Fruit fly (Drosophila melanogaster) whole organism, embryonic: ENCODE data around the gene mtTFB2.

Experiments used
- Atf6 ChIP-seq: fragments of 200-800 bp; sonication (Bioruptor generic); IDR thresholded peaks from 2 replicates; pipeline ENCODE4 v1.3.6; 2022; ENCODE audit warnings: missing biosample characterization, missing genetic modification characterization
- B-H2 ChIP-seq: fragments of 200-800 bp; sonication (Bioruptor generic); optimal IDR thresholded peaks from 2 replicates; lab custom pipeline; 2018; ENCODE audit warnings: missing biosample characterization, mild to moderate bottlenecking, missing genetic modification characterization
- C15 ChIP-seq: fragments of 200-800 bp; sonication (Bioruptor generic); IDR thresholded peaks from 3 replicates; pipeline ENCODE4 v1.3.6; 2022; ENCODE audit warnings: missing biosample characterization, missing genetic modification characterization
- CG10431 ChIP-seq: fragments of 200-800 bp; sonication (Bioruptor generic); optimal IDR thresholded peaks from 3 replicates; lab custom pipeline; 2018; ENCODE audit warnings: missing biosample characterization, mild to moderate bottlenecking, missing genetic modification characterization
- CG1233 ChIP-seq: fragments of 200-800 bp; sonication (Bioruptor generic); optimal IDR thresholded peaks from 4 replicates; lab custom pipeline; 2018; ENCODE audit warnings: missing biosample characterization, mild to moderate bottlenecking, missing genetic modification characterization
- CG12659 ChIP-seq: fragments of 200-800 bp; sonication (Bioruptor generic); optimal IDR thresholded peaks from 3 replicates; lab custom pipeline; 2017; ENCODE audit warnings: mild to moderate bottlenecking, missing biosample characterization, missing genetic modification reagents, missing genetic modification characterization
- CG14050 ChIP-seq: fragments of 200-800 bp; sonication (Bioruptor generic); IDR thresholded peaks from 3 replicates; pipeline ENCODE4 v1.3.6; 2022; ENCODE audit warnings: missing biosample characterization, missing genetic modification characterization
- CG14667 ChIP-seq: fragments of 200-800 bp; sonication (Bioruptor generic); IDR thresholded peaks from 2 replicates; pipeline ENCODE4 v1.3.6; 2022; ENCODE audit warnings: missing biosample characterization, missing genetic modification characterization
- CG16813 ChIP-seq: fragments of 200-800 bp; sonication (Bioruptor generic); IDR thresholded peaks from 3 replicates; pipeline ENCODE4 v1.3.6; 2022; ENCODE audit warnings: missing biosample characterization, missing genetic modification characterization; ENCODE audit not compliant: partially characterized antibody
- CG1832 ChIP-seq: fragments of 200-800 bp; sonication (Bioruptor generic); optimal IDR thresholded peaks from 2 replicates; lab custom pipeline; 2017; ENCODE audit warnings: missing biosample characterization, mild to moderate bottlenecking, missing genetic modification characterization, inconsistent platforms
- CG18599 ChIP-seq: fragments of 200-800 bp; sonication (Bioruptor generic); optimal IDR thresholded peaks from 3 replicates; lab custom pipeline; 2017; ENCODE audit warnings: missing biosample characterization, missing genetic modification characterization, mild to moderate bottlenecking, moderate library complexity, missing genetic modification reagents
- CG2712 ChIP-seq: fragments of 200-800 bp; optimal IDR thresholded peaks from 3 replicates; lab custom pipeline; 2019; ENCODE audit warnings: missing biosample characterization, mild to moderate bottlenecking, missing genetic modification characterization, moderate library complexity
- CG30403 ChIP-seq: fragments of 200-800 bp; sonication (Bioruptor generic); optimal IDR thresholded peaks from 3 replicates; lab custom pipeline; 2016; ENCODE audit warnings: missing biosample characterization, missing genetic modification characterization
- CG3838 ChIP-seq: fragments of 200-800 bp; sonication (Bioruptor generic); optimal IDR thresholded peaks from 3 replicates; lab custom pipeline; 2016; ENCODE audit warnings: missing biosample characterization, missing genetic modification characterization
- CG4404 ChIP-seq: fragments of 200-800 bp; sonication (Bioruptor generic); IDR thresholded peaks from 2 replicates; pipeline ENCODE4 v1.3.6; 2022; ENCODE audit warnings: missing biosample characterization, missing genetic modification characterization
- CG7357 ChIP-seq: fragments of 200-800 bp; sonication (Bioruptor generic); IDR thresholded peaks from 3 replicates; pipeline ENCODE4 v1.3.6; 2022; ENCODE audit warnings: missing biosample characterization, missing genetic modification characterization
- CG7372 ChIP-seq: fragments of 200-800 bp; sonication (Bioruptor generic); IDR thresholded peaks from 2 replicates; pipeline ENCODE4 v1.3.6; 2022; ENCODE audit warnings: missing biosample characterization, missing genetic modification characterization
- CG7556 ChIP-seq: fragments of 200-800 bp; sonication (Bioruptor generic); optimal IDR thresholded peaks from 2 replicates; lab custom pipeline; 2017; ENCODE audit warnings: missing biosample characterization, mild to moderate bottlenecking, missing genetic modification characterization
- CG7928 ChIP-seq: fragments of 200-800 bp; sonication (Bioruptor generic); optimal IDR thresholded peaks from 2 replicates; lab custom pipeline; 2017; ENCODE audit warnings: missing biosample characterization, mild to moderate bottlenecking, missing genetic modification characterization
- CG8290 ChIP-seq, 3 experiments: fragments of 200-800 bp; sonication (Bioruptor generic); optimal IDR thresholded peaks; 2 replicates each; lab custom pipeline; 2016 to 2019; ENCODE audit warnings: missing biosample characterization in 3 of 3, missing genetic modification characterization in 3 of 3, mild to moderate bottlenecking in 2 of 3, moderate library complexity in 1 of 3
- Dek ChIP-seq: fragments of 200-800 bp; sonication (Bioruptor generic); optimal IDR thresholded peaks from 3 replicates; lab custom pipeline; 2019; ENCODE audit warnings: missing biosample characterization, mild to moderate bottlenecking, missing genetic modification characterization, moderate library complexity
- Dref ChIP-seq: fragments of 200-800 bp; sonication (Bioruptor generic); IDR thresholded peaks from 2 replicates; pipeline ENCODE4 v1.3.6; 2022; ENCODE audit warnings: missing biosample characterization, missing genetic modification characterization
- E2f2 ChIP-seq: fragments of 200-800 bp; sonication (Bioruptor generic); IDR thresholded peaks from 2 replicates; pipeline ENCODE4 v1.3.6; 2022; ENCODE audit warnings: missing biosample characterization, missing genetic modification characterization
- HLH4C ChIP-seq: fragments of 200-800 bp; sonication (Bioruptor generic); IDR thresholded peaks from 3 replicates; pipeline ENCODE4 v1.3.6; 2022; ENCODE audit warnings: missing biosample characterization, missing genetic modification characterization; ENCODE audit not compliant: partially characterized antibody
- Hmx ChIP-seq: fragments of 200-800 bp; sonication (Bioruptor generic); optimal IDR thresholded peaks from 2 replicates; lab custom pipeline; 2016; ENCODE audit warnings: missing biosample characterization, missing genetic modification characterization
- Kr ChIP-seq: fragments of 200-800 bp; sonication (Bioruptor generic); optimal IDR thresholded peaks from 2 replicates; lab custom pipeline; 2017; ENCODE audit warnings: missing biosample characterization, mild to moderate bottlenecking, missing genetic modification characterization
- Nf-YA ChIP-seq: fragments of 200-800 bp; sonication (Bioruptor generic); IDR thresholded peaks from 2 replicates; pipeline ENCODE4 v1.3.6; 2022; ENCODE audit warnings: missing biosample characterization, missing genetic modification characterization
- Nf-YC ChIP-seq: fragments of 200-800 bp; optimal IDR thresholded peaks from 3 replicates; lab custom pipeline; 2019; ENCODE audit warnings: missing biosample characterization, mild to moderate bottlenecking, missing genetic modification characterization, moderate library complexity
- Pdp1 ChIP-seq, 2 experiments: fragments of 200-800 bp; sonication (Bioruptor generic); optimal IDR thresholded peaks; 3 replicates each; lab custom pipeline; 2016; ENCODE audit warnings: missing biosample characterization in 2 of 2, missing genetic modification characterization in 2 of 2, mild to moderate bottlenecking in 1 of 2, moderate library complexity in 1 of 2
- abd-A ChIP-seq: fragments of 200-800 bp; sonication (Bioruptor generic); optimal IDR thresholded peaks from 3 replicates; lab custom pipeline; 2019; ENCODE audit warnings: missing biosample characterization, mild to moderate bottlenecking, missing genetic modification characterization, moderate library complexity
- al ChIP-seq: fragments of 200-800 bp; sonication (Bioruptor generic); IDR thresholded peaks from 2 replicates; pipeline ENCODE4 v1.3.6; 2022; ENCODE audit warnings: missing biosample characterization, missing genetic modification characterization
- chinmo ChIP-seq: fragments of 200-800 bp; sonication (Bioruptor generic); IDR thresholded peaks from 4 replicates; pipeline ENCODE4 v1.3.6; 2022; ENCODE audit warnings: missing biosample characterization, missing genetic modification characterization; ENCODE audit not compliant: partially characterized antibody
- cwo ChIP-seq: fragments of 200-800 bp; sonication (Bioruptor generic); optimal IDR thresholded peaks from 3 replicates; lab custom pipeline; 2017; ENCODE audit warnings: missing biosample characterization, missing genetic modification characterization, mild to moderate bottlenecking, moderate library complexity, missing genetic modification reagents
- dan ChIP-seq: fragments of 200-800 bp; sonication (Bioruptor generic); IDR thresholded peaks from 2 replicates; pipeline ENCODE4 v1.3.6; 2022; ENCODE audit warnings: missing biosample characterization, missing genetic modification characterization
- dpn ChIP-seq, 2 experiments: fragments of 200-800 bp; sonication (Bioruptor generic); optimal IDR thresholded peaks; 3 replicates each; lab custom pipeline; 2016; ENCODE audit warnings: missing biosample characterization in 2 of 2, missing genetic modification characterization in 2 of 2
- esg ChIP-seq: fragments of 200-800 bp; sonication (Bioruptor generic); conservative IDR thresholded peaks from 2 replicates; pipeline ENCODE4 v1.3.6; 2022; ENCODE audit warnings: missing biosample characterization, missing genetic modification characterization
- fd3F ChIP-seq: fragments of 200-800 bp; sonication (Bioruptor generic); optimal IDR thresholded peaks from 2 replicates; lab custom pipeline; 2018; ENCODE audit warnings: missing biosample characterization, mild to moderate bottlenecking, missing genetic modification characterization, moderate library complexity
- hb ChIP-seq: fragments of 200-800 bp; sonication (Bioruptor generic); IDR thresholded peaks from 3 replicates; pipeline ENCODE4 v1.3.6; 2022; ENCODE audit warnings: missing biosample characterization, missing genetic modification characterization; ENCODE audit not compliant: partially characterized antibody
- jing ChIP-seq: fragments of 200-800 bp; sonication (Bioruptor generic); optimal IDR thresholded peaks from 2 replicates; lab custom pipeline; 2018; ENCODE audit warnings: missing biosample characterization, mild to moderate bottlenecking, missing genetic modification characterization
- pho ChIP-seq: fragments of 200-800 bp; sonication (Bioruptor generic); optimal IDR thresholded peaks from 2 replicates; lab custom pipeline; 2016; ENCODE audit warnings: missing biosample characterization, missing genetic modification characterization
- psq ChIP-seq: fragments of 200-800 bp; sonication (Bioruptor generic); optimal IDR thresholded peaks from 2 replicates; lab custom pipeline; 2017; ENCODE audit warnings: missing biosample characterization, missing genetic modification characterization
- ranshi ChIP-seq: fragments of 200-800 bp; sonication (Bioruptor generic); IDR thresholded peaks from 2 replicates; pipeline ENCODE4 v1.3.6; 2022; ENCODE audit warnings: missing biosample characterization, missing genetic modification characterization
- row ChIP-seq: fragments of 200-800 bp; sonication (Bioruptor generic); IDR thresholded peaks from 3 replicates; pipeline ENCODE4 v1.3.6; 2022; ENCODE audit warnings: missing biosample characterization, missing genetic modification characterization
- run ChIP-seq: fragments of 200-800 bp; sonication (Bioruptor generic); optimal IDR thresholded peaks from 3 replicates; lab custom pipeline; 2018; ENCODE audit warnings: missing biosample characterization, mild to moderate bottlenecking, missing genetic modification characterization
- shn ChIP-seq: fragments of 200-800 bp; sonication (Bioruptor generic); optimal IDR thresholded peaks from 3 replicates; lab custom pipeline; 2016; ENCODE audit warnings: missing biosample characterization, missing genetic modification characterization
- slp2 ChIP-seq: fragments of 200-800 bp; sonication (Bioruptor generic); optimal IDR thresholded peaks from 2 replicates; lab custom pipeline; 2016; ENCODE audit warnings: missing biosample characterization, missing genetic modification characterization
- tgo ChIP-seq: fragments of 200-800 bp; sonication (Bioruptor generic); IDR thresholded peaks from 3 replicates; pipeline ENCODE4 v1.3.6; 2022; ENCODE audit warnings: missing biosample characterization, missing genetic modification characterization
- toy ChIP-seq: fragments of 200-800 bp; sonication (Bioruptor generic); IDR thresholded peaks from 2 replicates; pipeline ENCODE4 v1.3.6; 2022; ENCODE audit warnings: missing biosample characterization, missing genetic modification characterization
- unpg ChIP-seq: fragments of 200-800 bp; sonication (Bioruptor generic); optimal IDR thresholded peaks from 3 replicates; lab custom pipeline; 2018; ENCODE audit warnings: missing biosample characterization, mild to moderate bottlenecking, missing genetic modification characterization, moderate library complexity
- z ChIP-seq: fragments of 200-800 bp; sonication (Bioruptor generic); IDR thresholded peaks from 3 replicates; pipeline ENCODE4 v1.3.6; 2022; ENCODE audit warnings: missing biosample characterization, missing genetic modification characterization
- zf30C ChIP-seq: fragments of 200-800 bp; sonication (Bioruptor generic); optimal IDR thresholded peaks from 3 replicates; lab custom pipeline; 2018; ENCODE audit warnings: missing biosample characterization, mild to moderate bottlenecking, missing genetic modification characterization

mtTFB2 gene

DNA sequence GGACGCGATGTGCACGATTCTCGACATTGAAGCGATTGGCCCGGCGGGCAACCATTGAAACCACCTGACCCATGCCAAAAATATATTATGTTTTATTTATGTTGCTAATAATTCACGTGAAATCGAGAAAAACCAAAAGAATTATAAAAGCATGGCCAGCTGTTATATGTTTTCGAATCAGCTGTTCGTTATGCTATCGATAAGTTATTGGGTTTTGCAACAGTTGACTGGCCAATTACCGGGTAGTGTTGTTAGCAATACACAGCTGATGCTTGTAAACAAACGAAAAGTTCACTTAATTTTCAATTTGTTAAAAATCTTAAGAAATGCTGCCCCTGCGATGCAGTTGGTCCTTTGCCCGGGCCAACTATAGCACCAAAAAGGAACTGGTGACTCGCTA lies at the start of gene mtTFB2, which contains the start of gene CG11722 (continued):
- TF ChIP-seq CG16813 (GFP tag; lab: Robert Waterston, UW), result no peak
- no peak for TF ChIP-seq unpg (GFP tag; lab: Kevin White, UChicago)
- TF ChIP-seq B-H2 (GFP tag; lab: Kevin White, UChicago), result no peak
- TF ChIP-seq Atf6 (GFP tag; lab: Robert Waterston, UW), result no peak
- no peak for TF ChIP-seq Hmx (GFP tag; lab: Kevin White, UChicago)
- no peak for TF ChIP-seq CG14050 (GFP tag; lab: Robert Waterston, UW)
- TF ChIP-seq al (GFP tag; lab: Robert Waterston, UW), result no peak
- no peak for TF ChIP-seq cwo (GFP tag; lab: Kevin White, UChicago)
- no peak for TF ChIP-seq CG14667 (GFP tag; lab: Robert Waterston, UW)
- no peak for TF ChIP-seq tgo (GFP tag; lab: Robert Waterston, UW)
- no peak for TF ChIP-seq Kr
- no peak for TF ChIP-seq CG7372 (GFP tag; lab: Robert Waterston, UW)
- TF ChIP-seq HLH4C, result 0 out of 3 replicates have a peak, but pooled peaks have one; percentile 47
- no peak for TF ChIP-seq z
- no peak for TF ChIP-seq CG10431 (GFP tag; lab: Kevin White, UChicago)
- 0 out of 3 replicates have a peak, but pooled peaks have one; percentile 13 for TF ChIP-seq hb
- no peak for TF ChIP-seq row (GFP tag; lab: Robert Waterston, UW)
- TF ChIP-seq run (tag; lab: Kevin White, UChicago), result no peak
- no peak for TF ChIP-seq Nf-YA (GFP tag; lab: Robert Waterston, UW)
- TF ChIP-seq CG3838 (GFP tag; lab: Kevin White, UChicago), result no peak
- no peak for TF ChIP-seq chinmo
- TF ChIP-seq zf30C (GFP tag; lab: Kevin White, UChicago), result no peak
- TF ChIP-seq CG7928 (GFP tag; lab: Kevin White, UChicago), result no peak
- no peak for TF ChIP-seq shn (GFP tag; lab: Kevin White, UChicago)
- no peak for TF ChIP-seq toy (GFP tag; lab: Robert Waterston, UW)
- TF ChIP-seq CG7357 (GFP tag; lab: Robert Waterston, UW), result no peak
- no peak for TF ChIP-seq C15 (GFP tag; lab: Robert Waterston, UW)
- no peak for TF ChIP-seq fd3F (GFP tag; lab: Kevin White, UChicago)
- no peak for TF ChIP-seq CG1233 (GFP tag; lab: Kevin White, UChicago)
- TF ChIP-seq slp2 (GFP tag; lab: Kevin White, UChicago), result no peak
- TF ChIP-seq CG18599, result no peak
- peak in 1 of 2 experiments; percentile 84 for TF ChIP-seq Pdp1 (GFP tag; optimal IDR thresholded peaks at IDR 0.05; lab: Kevin White, UChicago)
- TF ChIP-seq psq (GFP tag; lab: Kevin White, UChicago), result no peak
- TF ChIP-seq Dref, result peak; percentile 68
- peak; percentile 3 for TF ChIP-seq CG2712 (tag; lab: Kevin White, UChicago)
- no peak for TF ChIP-seq Dek (tag; lab: Kevin White, UChicago)
- peak; percentile 46 for TF ChIP-seq E2f2 (GFP tag; lab: Robert Waterston, UW)
- peak; percentile 82 for TF ChIP-seq Nf-YC (tag; lab: Kevin White, UChicago)
- TF ChIP-seq pho (GFP tag; lab: Kevin White, UChicago), result no peak
- no peak for TF ChIP-seq CG7556 (GFP tag; lab: Kevin White, UChicago)
- TF ChIP-seq ranshi, result no peak
- no peak for TF ChIP-seq dpn (GFP tag; optimal IDR thresholded peaks at IDR 0.05; lab: Kevin White, UChicago)
- no peak for TF ChIP-seq esg
- no peak for TF ChIP-seq CG1832
- TF ChIP-seq dan, result no peak
- TF ChIP-seq CG30403 (GFP tag; lab: Kevin White, UChicago), result no peak
- no peak for TF ChIP-seq CG12659 (GFP tag; lab: Kevin White, UChicago)
- TF ChIP-seq jing, result no peak
- TF ChIP-seq abd-A, result no peak
- TF ChIP-seq CG8290 (GFP tag; optimal IDR thresholded peaks at IDR 0.05; lab: Kevin White, UChicago), result no peak
- peak in 1 of 2 experiments; percentile 37 for TF ChIP-seq CG8290 (tag; optimal IDR thresholded peaks at IDR 0.05; lab: Kevin White, UChicago)
- no peak for TF ChIP-seq CG4404
